Comparison of ENCODE assay signal across 2 fruit fly cellular contexts in the genomic region with DNA sequence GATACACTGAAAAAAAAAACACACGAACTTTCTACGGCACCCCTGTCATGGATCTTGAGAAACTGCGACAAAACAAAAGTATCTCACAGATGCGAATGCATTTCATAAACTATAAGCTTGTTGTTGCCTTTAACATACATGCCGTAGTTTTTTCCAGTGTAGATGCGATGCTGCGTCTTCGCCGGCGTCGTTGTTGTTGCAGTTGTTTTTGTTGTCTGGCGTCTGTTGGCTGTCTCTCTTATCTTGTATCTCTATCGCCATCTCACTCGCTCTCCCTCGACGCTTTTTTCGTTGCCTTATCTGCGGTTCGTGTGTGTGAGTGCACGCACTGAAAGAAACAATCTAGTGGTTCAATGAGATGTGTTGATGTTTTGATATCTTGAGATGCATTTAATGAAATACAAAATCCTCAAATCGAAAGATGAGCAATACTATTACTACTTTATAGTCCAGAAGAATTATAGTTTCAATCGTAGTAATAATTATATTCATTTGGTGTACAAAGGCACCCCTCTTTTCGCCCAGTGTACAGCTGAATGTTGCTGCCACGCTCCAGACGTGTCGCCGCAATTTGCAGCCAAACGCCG.
TF ChIP-seq lines count a peak whose summit lies in the region.

No protein-coding gene starts in this region.

TF ChIP-seq in whole organism, embryonic, 481 proteins besides CTCF, POLR2A, EP300 and RAD21 (continued from another document and continues in another):
- TF ChIP-seq Bgb (GFP tag; IDR thresholded peaks at IDR 0.05; lab: Robert Waterston, UW; ENCODE audit: partially characterized antibody) = no peak
- peak; percentile 66 for TF ChIP-seq grau (tag; optimal IDR thresholded peaks at IDR 0.05; lab: Kevin White, UChicago)
- TF ChIP-seq NC2α (GFP tag; optimal IDR thresholded peaks at IDR 0.05; lab: Kevin White, UChicago) = peak; percentile 93
- TF ChIP-seq Trl (optimal IDR thresholded peaks at IDR 0.05; lab: Kevin White, UChicago) = no peak
- TF ChIP-seq Trl (GFP tag; optimal IDR thresholded peaks at IDR 0.05; lab: Kevin White, UChicago) = peak; percentile 99
- TF ChIP-seq dmrt99B (tag; optimal IDR thresholded peaks at IDR 0.05; lab: Kevin White, UChicago) = peak; percentile 96
- TF ChIP-seq CG8765 (GFP tag; IDR thresholded peaks at IDR 0.05; lab: Robert Waterston, UW) = peak; percentile 93
- peak; percentile 89 for TF ChIP-seq Asciz (GFP tag; optimal IDR thresholded peaks at IDR 0.05; lab: Kevin White, UChicago)
- TF ChIP-seq Drgx (GFP tag; IDR thresholded peaks at IDR 0.05; lab: Robert Waterston, UW) = peak; percentile 96
- no peak for TF ChIP-seq CG8478 (optimal IDR thresholded peaks at IDR 0.05; lab: Kevin White, UChicago)
- TF ChIP-seq CG9797 (GFP tag; optimal IDR thresholded peaks at IDR 0.05; lab: Kevin White, UChicago) = peak; percentile 40
- TF ChIP-seq CG10462 (GFP tag; optimal IDR thresholded peaks at IDR 0.05; lab: Kevin White, UChicago) = peak; percentile 97
- TF ChIP-seq CG3847 (GFP tag; IDR thresholded peaks at IDR 0.05; lab: Robert Waterston, UW) = peak; percentile 92
- TF ChIP-seq CG31224 (GFP tag; IDR thresholded peaks at IDR 0.05; lab: Robert Waterston, UW) = peak; percentile 85
- TF ChIP-seq danr (GFP tag; IDR thresholded peaks at IDR 0.05; lab: Robert Waterston, UW) = peak; percentile 94
- peak; percentile 95 for TF ChIP-seq gem (tag; optimal IDR thresholded peaks at IDR 0.05; lab: Kevin White, UChicago)
- TF ChIP-seq prd (optimal IDR thresholded peaks at IDR 0.05; lab: Kevin White, UChicago) = no peak
- TF ChIP-seq prd (GFP tag; IDR thresholded peaks at IDR 0.05; lab: Robert Waterston, UW) = peak; percentile 98
- peak; percentile 98 for TF ChIP-seq Hsf (GFP tag; optimal IDR thresholded peaks at IDR 0.05; lab: Kevin White, UChicago)
- TF ChIP-seq CG18262 (tag; optimal IDR thresholded peaks at IDR 0.05; lab: Kevin White, UChicago) = peak; percentile 80
- TF ChIP-seq Aef1 (GFP tag; IDR thresholded peaks at IDR 0.05; lab: Robert Waterston, UW) = peak; percentile 96
- peak; percentile 95 for TF ChIP-seq gro (GFP tag; optimal IDR thresholded peaks at IDR 0.05; lab: Kevin White, UChicago)
- TF ChIP-seq da (GFP tag; optimal IDR thresholded peaks at IDR 0.05; lab: Kevin White, UChicago) = peak; percentile 93
- no peak for TF ChIP-seq CG16813 (GFP tag; IDR thresholded peaks at IDR 0.05; lab: Robert Waterston, UW; ENCODE audit: partially characterized antibody)
- TF ChIP-seq knrl (GFP tag; IDR thresholded peaks at IDR 0.05; lab: Robert Waterston, UW; ENCODE audit: partially characterized antibody) = no peak
- peak; percentile 94 for TF ChIP-seq CG10979 (tag; optimal IDR thresholded peaks at IDR 0.05; lab: Kevin White, UChicago)
- TF ChIP-seq Sox102F (GFP tag; optimal IDR thresholded peaks at IDR 0.05; lab: Kevin White, UChicago) = peak; percentile 95
- peak; percentile 90 for TF ChIP-seq Myb (GFP tag; optimal IDR thresholded peaks at IDR 0.05; lab: Kevin White, UChicago)
- peak; percentile 86 for TF ChIP-seq CG6854 (GFP tag; optimal IDR thresholded peaks at IDR 0.05; lab: Kevin White, UChicago)
- TF ChIP-seq salm (tag; optimal IDR thresholded peaks at IDR 0.05; lab: Kevin White, UChicago) = peak; percentile 89
- TF ChIP-seq CG14667 (GFP tag; IDR thresholded peaks at IDR 0.05; lab: Robert Waterston, UW) = peak; percentile 93
- peak; percentile 81 for TF ChIP-seq ham (GFP tag; IDR thresholded peaks at IDR 0.05; lab: Robert Waterston, UW)
- TF ChIP-seq ara (GFP tag; IDR thresholded peaks at IDR 0.05; lab: Robert Waterston, UW) = peak; percentile 98
- TF ChIP-seq CG15696 (tag; optimal IDR thresholded peaks at IDR 0.05; lab: Kevin White, UChicago) = peak; percentile 97
- TF ChIP-seq D19B (GFP tag; optimal IDR thresholded peaks at IDR 0.05; lab: Kevin White, UChicago) = peak; percentile 63
- peak; percentile 97 for TF ChIP-seq CG30403 (GFP tag; optimal IDR thresholded peaks at IDR 0.05; lab: Kevin White, UChicago)
- peak; percentile 94 for TF ChIP-seq CG14050 (GFP tag; IDR thresholded peaks at IDR 0.05; lab: Robert Waterston, UW)
- TF ChIP-seq al (GFP tag; IDR thresholded peaks at IDR 0.05; lab: Robert Waterston, UW) = peak; percentile 85
- peak; percentile 87; the same call in 2 of the 3 replicates for TF ChIP-seq C15 (GFP tag; IDR thresholded peaks at IDR 0.05; lab: Robert Waterston, UW)
- TF ChIP-seq Hr39 (optimal IDR thresholded peaks at IDR 0.05; lab: Kevin White, UChicago) = no peak
- peak; percentile 91 for TF ChIP-seq Sox100B (GFP tag; optimal IDR thresholded peaks at IDR 0.05; lab: Kevin White, UChicago)
- TF ChIP-seq CG6813 (GFP tag; optimal IDR thresholded peaks at IDR 0.05; lab: Kevin White, UChicago) = peak; percentile 92
- peak; percentile 91 for TF ChIP-seq CG9437 (GFP tag; optimal IDR thresholded peaks at IDR 0.05; lab: Kevin White, UChicago)
- TF ChIP-seq HmgZ (tag; optimal IDR thresholded peaks at IDR 0.05; lab: Kevin White, UChicago) = peak; percentile 86
- TF ChIP-seq CG1792 (GFP tag; optimal IDR thresholded peaks at IDR 0.05; lab: Kevin White, UChicago) = peak; percentile 97
- TF ChIP-seq MTF-1 (GFP tag; optimal IDR thresholded peaks at IDR 0.05; lab: Kevin White, UChicago; ENCODE audit: borderline replicate concordance) = peak; percentile 87
- TF ChIP-seq Hmx (GFP tag; optimal IDR thresholded peaks at IDR 0.05; lab: Kevin White, UChicago) = peak; percentile 91
- TF ChIP-seq H15 (GFP tag; IDR thresholded peaks at IDR 0.05; lab: Robert Waterston, UW) = peak; percentile 97
- TF ChIP-seq CG17359 (tag; optimal IDR thresholded peaks at IDR 0.05; lab: Kevin White, UChicago) = peak; percentile 95
- TF ChIP-seq CG14441 (GFP tag; IDR thresholded peaks at IDR 0.05; lab: Robert Waterston, UW) = peak; percentile 96
- TF ChIP-seq Nf-YB (GFP tag; optimal IDR thresholded peaks at IDR 0.05; lab: Kevin White, UChicago) = peak; percentile 82
- no peak for TF ChIP-seq amos (GFP tag; IDR thresholded peaks at IDR 0.05; lab: Robert Waterston, UW; ENCODE audit: partially characterized antibody)
- peak; percentile 67 for TF ChIP-seq CG18011 (GFP tag; optimal IDR thresholded peaks at IDR 0.05; lab: Kevin White, UChicago)
- TF ChIP-seq CG2875 (GFP tag; optimal IDR thresholded peaks at IDR 0.05; lab: Kevin White, UChicago) = peak; percentile 95
- peak; percentile 97 for TF ChIP-seq chn (GFP tag; optimal IDR thresholded peaks at IDR 0.05; lab: Kevin White, UChicago)
- peak; percentile 94 for TF ChIP-seq CG18619 (GFP tag; optimal IDR thresholded peaks at IDR 0.05; lab: Kevin White, UChicago)
- TF ChIP-seq tll (GFP tag; optimal IDR thresholded peaks at IDR 0.05; lab: Kevin White, UChicago) = peak in 1 of 2 experiments; percentile 65
- peak; percentile 92 for TF ChIP-seq CG14965 (GFP tag; optimal IDR thresholded peaks at IDR 0.05; lab: Kevin White, UChicago; ENCODE audit: borderline replicate concordance)
- TF ChIP-seq CG4404 (GFP tag; IDR thresholded peaks at IDR 0.05; lab: Robert Waterston, UW) = peak; percentile 93
- peak; percentile 87 for TF ChIP-seq CG15073 (GFP tag; optimal IDR thresholded peaks at IDR 0.05; lab: Kevin White, UChicago)
- peak; percentile 96 for TF ChIP-seq p53 (GFP tag; optimal IDR thresholded peaks at IDR 0.05; lab: Kevin White, UChicago)

TF ChIP-seq in whole organism, prepupa, 60 proteins besides CTCF, POLR2A, EP300 and RAD21 (continued from another document):
- TF ChIP-seq CG1621 (tag; optimal IDR thresholded peaks at IDR 0.05; lab: Kevin White, UChicago) (peak; percentile 96), CG3919 (GFP tag; optimal IDR thresholded peaks at IDR 0.05; lab: Kevin White, UChicago) (peak; percentile 99), CG4318 (GFP tag; optimal IDR thresholded peaks at IDR 0.05; lab: Kevin White, UChicago) (peak; percentile 94), CG6276 (GFP tag; optimal IDR thresholded peaks at IDR 0.05; lab: Kevin White, UChicago) (peak; percentile 94), ss (GFP tag; optimal IDR thresholded peaks at IDR 0.05; lab: Kevin White, UChicago) (peak; percentile 95 to 97), esn (GFP tag; optimal IDR thresholded peaks at IDR 0.05; lab: Kevin White, UChicago) (peak; percentile 98), CG6163 (GFP tag; IDR thresholded peaks at IDR 0.05; lab: Robert Waterston, UW) (peak; percentile 99), CG34406 (GFP tag; optimal IDR thresholded peaks at IDR 0.05; lab: Kevin White, UChicago) (peak; percentile 97), lz (GFP tag; optimal IDR thresholded peaks at IDR 0.05; lab: Kevin White, UChicago) (peak; percentile 98), CG8119 (GFP tag; IDR thresholded peaks at IDR 0.05; lab: Robert Waterston, UW) (peak; percentile 94), CG16779 (tag; optimal IDR thresholded peaks at IDR 0.05; lab: Kevin White, UChicago) (peak; percentile 95), Hr4 (GFP tag; optimal IDR thresholded peaks at IDR 0.05; lab: Kevin White, UChicago) (peak; percentile 97)
